Fruit fly (Drosophila melanogaster) whole organism, embryonic: ENCODE measurements around the gene GlnRS.

ENCODE experiments used
- ATbp ChIP-seq: fragments of 200-800 bp; sonication (Bioruptor generic); optimal IDR thresholded peaks from 2 replicates; lab custom pipeline; 2017; ENCODE audit warnings: missing biosample characterization, mild to moderate bottlenecking, missing genetic modification characterization, missing genetic modification reagents
- Adf1 ChIP-seq: fragments of 200-800 bp; sonication (Bioruptor generic); IDR thresholded peaks from 2 replicates; pipeline ENCODE4 v1.3.6; 2022; ENCODE audit warnings: missing biosample characterization, missing genetic modification characterization
- Atf-2 ChIP-seq: fragments of 200-800 bp; sonication (Bioruptor generic); optimal IDR thresholded peaks from 2 replicates; lab custom pipeline; 2016; ENCODE audit warnings: missing biosample characterization, missing genetic modification characterization
- BEAF-32 ChIP-seq: fragments of 200-800 bp; sonication (Bioruptor generic); optimal IDR thresholded peaks from 3 replicates; lab custom pipeline; 2017; ENCODE audit warnings: missing biosample characterization, missing genetic modification characterization, mild to moderate bottlenecking, moderate library complexity, missing genetic modification reagents
- BtbVII ChIP-seq: fragments of 200-800 bp; sonication (Bioruptor generic); optimal IDR thresholded peaks from 3 replicates; lab custom pipeline; 2017; ENCODE audit warnings: missing biosample characterization, mild to moderate bottlenecking, missing genetic modification characterization
- CG10543 ChIP-seq: fragments of 200-800 bp; sonication (Bioruptor generic); optimal IDR thresholded peaks from 3 replicates; lab custom pipeline; 2017; ENCODE audit warnings: missing biosample characterization, mild to moderate bottlenecking, missing genetic modification characterization, moderate library complexity
- CG11093 ChIP-seq: fragments of 200-800 bp; sonication (Bioruptor generic); IDR thresholded peaks from 3 replicates; pipeline ENCODE4 v1.3.6; 2022; ENCODE audit warnings: missing biosample characterization, missing genetic modification characterization
- CG11696 ChIP-seq: fragments of 200-800 bp; sonication (Bioruptor generic); IDR thresholded peaks from 2 replicates; pipeline ENCODE4 v1.3.6; 2022; ENCODE audit warnings: missing biosample characterization, missing genetic modification characterization
- CG1603 ChIP-seq: fragments of 200-800 bp; sonication (Bioruptor generic); optimal IDR thresholded peaks from 2 replicates; lab custom pipeline; 2019; ENCODE audit warnings: missing biosample characterization, mild to moderate bottlenecking, missing genetic modification characterization, moderate library complexity
- CG1647 ChIP-seq: fragments of 200-800 bp; sonication (Bioruptor generic); optimal IDR thresholded peaks from 3 replicates; lab custom pipeline; 2016; ENCODE audit warnings: missing biosample characterization, missing genetic modification characterization
- CG16813 ChIP-seq: fragments of 200-800 bp; sonication (Bioruptor generic); IDR thresholded peaks from 3 replicates; pipeline ENCODE4 v1.3.6; 2022; ENCODE audit warnings: missing biosample characterization, missing genetic modification characterization; ENCODE audit not compliant: partially characterized antibody
- CG2116 ChIP-seq: fragments of 200-800 bp; sonication (Bioruptor generic); optimal IDR thresholded peaks from 3 replicates; lab custom pipeline; 2018; ENCODE audit warnings: missing biosample characterization, mild to moderate bottlenecking, missing genetic modification characterization
- CG31441 ChIP-seq: fragments of 200-800 bp; sonication (Bioruptor generic); IDR thresholded peaks from 2 replicates; pipeline ENCODE4 v1.3.6; 2022; ENCODE audit warnings: missing biosample characterization, missing genetic modification characterization
- CG4360 ChIP-seq: fragments of 200-800 bp; sonication (Bioruptor generic); IDR thresholded peaks from 2 replicates; pipeline ENCODE4 v1.3.6; 2022; ENCODE audit warnings: missing biosample characterization, missing genetic modification characterization
- CG4617 ChIP-seq: fragments of 200-800 bp; sonication (Bioruptor generic); optimal IDR thresholded peaks from 3 replicates; lab custom pipeline; 2016; ENCODE audit warnings: missing biosample characterization, missing genetic modification characterization, borderline replicate concordance
- CG9609 ChIP-seq: fragments of 200-800 bp; sonication (Bioruptor generic); optimal IDR thresholded peaks from 3 replicates; lab custom pipeline; 2016; ENCODE audit warnings: missing biosample characterization, missing genetic modification characterization
- CHES-1-like ChIP-seq: fragments of 200-800 bp; sonication (Bioruptor generic); optimal IDR thresholded peaks from 2 replicates; lab custom pipeline; 2016; ENCODE audit warnings: missing biosample characterization, missing genetic modification characterization
- Chrac-16 ChIP-seq: fragments of 200-800 bp; sonication (Bioruptor generic); optimal IDR thresholded peaks from 3 replicates; lab custom pipeline; 2016; ENCODE audit warnings: missing biosample characterization, missing genetic modification characterization
- Dad ChIP-seq: fragments of 200-800 bp; sonication (Bioruptor generic); optimal IDR thresholded peaks from 3 replicates; lab custom pipeline; 2016; ENCODE audit warnings: missing biosample characterization, missing genetic modification characterization
- Dip3 ChIP-seq: fragments of 200-800 bp; sonication (Bioruptor generic); optimal IDR thresholded peaks from 3 replicates; lab custom pipeline; 2016; ENCODE audit warnings: missing biosample characterization, missing genetic modification characterization
- Eip74EF ChIP-seq, 2 experiments: fragments of 200-800 bp in 1 of 2; fragments of >200 bp in 1 of 2; sonication (Bioruptor generic) in 1 of 2; optimal IDR thresholded peaks; 2 replicates each; lab custom pipeline; 2017 to 2019; ENCODE audit warnings: missing biosample characterization in 2 of 2, missing genetic modification characterization in 2 of 2, mild to moderate bottlenecking in 1 of 2, moderate library complexity in 1 of 2
- HLHmδ ChIP-seq: fragments of 200-800 bp; sonication (Bioruptor generic); optimal IDR thresholded peaks from 2 replicates; lab custom pipeline; 2018; ENCODE audit warnings: missing biosample characterization, mild to moderate bottlenecking, missing genetic modification characterization, moderate library complexity
- Hand ChIP-seq: fragments of 200-800 bp; sonication (Bioruptor generic); optimal IDR thresholded peaks from 2 replicates; lab custom pipeline; 2017; ENCODE audit warnings: mild to moderate bottlenecking, missing biosample characterization, missing genetic modification reagents, missing genetic modification characterization
- Hey ChIP-seq: fragments of 200-800 bp; sonication (Bioruptor generic); optimal IDR thresholded peaks from 3 replicates; lab custom pipeline; 2018; ENCODE audit warnings: missing biosample characterization, mild to moderate bottlenecking, missing genetic modification characterization
- HmgD ChIP-seq: fragments of 200-800 bp; sonication (Bioruptor generic); optimal IDR thresholded peaks from 3 replicates; lab custom pipeline; 2016; ENCODE audit warnings: missing biosample characterization, missing genetic modification characterization
- Lpt ChIP-seq: fragments of >200 bp; optimal IDR thresholded peaks from 2 replicates; lab custom pipeline; 2018; ENCODE audit warnings: missing biosample characterization, missing genetic modification characterization
- MBD-R2 ChIP-seq: fragments of 200-800 bp; sonication (Bioruptor generic); IDR thresholded peaks from 2 replicates; pipeline ENCODE4 v1.3.6; 2022; ENCODE audit warnings: missing biosample characterization, missing genetic modification characterization
- Myb ChIP-seq: fragments of 200-800 bp; sonication (Bioruptor generic); optimal IDR thresholded peaks from 2 replicates; lab custom pipeline; 2016; ENCODE audit warnings: missing biosample characterization, missing genetic modification characterization
- NC2α ChIP-seq: fragments of 200-800 bp; sonication (Bioruptor generic); optimal IDR thresholded peaks from 2 replicates; lab custom pipeline; 2016; ENCODE audit warnings: missing biosample characterization, missing genetic modification characterization
- Ravus ChIP-seq: fragments of 200-800 bp; sonication (Bioruptor generic); IDR thresholded peaks from 2 replicates; pipeline ENCODE4 v1.3.6; 2022; ENCODE audit warnings: missing biosample characterization, missing genetic modification characterization
- Scr ChIP-seq: fragments of 200-800 bp; sonication (Bioruptor generic); IDR thresholded peaks from 2 replicates; pipeline ENCODE4 v1.3.6; 2022; ENCODE audit warnings: missing biosample characterization, missing genetic modification characterization; ENCODE audit not compliant: partially characterized antibody
- Sry-δ ChIP-seq: fragments of 200-800 bp; sonication (Bioruptor generic); optimal IDR thresholded peaks from 2 replicates; lab custom pipeline; 2016; ENCODE audit warnings: missing biosample characterization, missing genetic modification characterization
- Tbp ChIP-seq: fragments of >200 bp; optimal IDR thresholded peaks from 2 replicates; lab custom pipeline; 2018; ENCODE audit warnings: missing biosample characterization, missing genetic modification characterization
- ab ChIP-seq: fragments of 200-800 bp; sonication (Bioruptor generic); optimal IDR thresholded peaks from 2 replicates; lab custom pipeline; 2016; ENCODE audit warnings: missing biosample characterization, missing genetic modification characterization
- bbx ChIP-seq: fragments of 200-800 bp; sonication (Bioruptor generic); IDR thresholded peaks from 2 replicates; pipeline ENCODE4 v1.3.6; 2022; ENCODE audit warnings: missing biosample characterization, missing genetic modification characterization; ENCODE audit not compliant: partially characterized antibody
- cas ChIP-seq: fragments of 200-800 bp; sonication (Bioruptor generic); IDR thresholded peaks from 2 replicates; pipeline ENCODE4 v1.3.6; 2022; ENCODE audit warnings: missing biosample characterization, missing genetic modification characterization
- cato ChIP-seq: fragments of 200-800 bp; sonication (Bioruptor generic); optimal IDR thresholded peaks from 2 replicates; lab custom pipeline; 2016; ENCODE audit warnings: missing biosample characterization, missing genetic modification characterization, borderline replicate concordance
- crp ChIP-seq, 2 experiments: fragments of 200-800 bp; sonication (Bioruptor generic); optimal IDR thresholded peaks; 2 replicates in 1 of 2; 3 replicates in 1 of 2; lab custom pipeline; 2017; ENCODE audit warnings: missing biosample characterization in 2 of 2, missing genetic modification characterization in 2 of 2, mild to moderate bottlenecking in 1 of 2, moderate library complexity in 1 of 2
- danr ChIP-seq: fragments of 200-800 bp; sonication (Bioruptor generic); IDR thresholded peaks from 2 replicates; pipeline ENCODE4 v1.3.6; 2022; ENCODE audit warnings: missing biosample characterization, missing genetic modification characterization
- dpn ChIP-seq, 2 experiments: fragments of 200-800 bp; sonication (Bioruptor generic); optimal IDR thresholded peaks; 3 replicates each; lab custom pipeline; 2016; ENCODE audit warnings: missing biosample characterization in 2 of 2, missing genetic modification characterization in 2 of 2
- emc ChIP-seq: fragments of 200-800 bp; sonication (Bioruptor generic); optimal IDR thresholded peaks from 2 replicates; lab custom pipeline; 2016; ENCODE audit warnings: missing biosample characterization, missing genetic modification characterization
- fd3F ChIP-seq: fragments of 200-800 bp; sonication (Bioruptor generic); optimal IDR thresholded peaks from 2 replicates; lab custom pipeline; 2018; ENCODE audit warnings: missing biosample characterization, mild to moderate bottlenecking, missing genetic modification characterization, moderate library complexity
- ind ChIP-seq: fragments of 200-800 bp; sonication (Bioruptor generic); optimal IDR thresholded peaks from 3 replicates; lab custom pipeline; 2016; ENCODE audit warnings: missing biosample characterization, missing genetic modification characterization
- nau ChIP-seq: fragments of 200-800 bp; sonication (Bioruptor generic); optimal IDR thresholded peaks from 3 replicates; lab custom pipeline; 2017; ENCODE audit warnings: missing biosample characterization, mild to moderate bottlenecking, missing genetic modification characterization, missing genetic modification reagents
- nmo ChIP-seq: fragments of 200-800 bp; sonication (Bioruptor generic); optimal IDR thresholded peaks from 2 replicates; lab custom pipeline; 2018; ENCODE audit warnings: missing biosample characterization, mild to moderate bottlenecking, missing genetic modification characterization, moderate library complexity
- pita ChIP-seq: fragments of 200-800 bp; sonication (Bioruptor generic); optimal IDR thresholded peaks from 2 replicates; lab custom pipeline; 2017; ENCODE audit warnings: missing biosample characterization, mild to moderate bottlenecking, missing genetic modification characterization
- pum ChIP-seq: fragments of 200-800 bp; sonication (Bioruptor generic); optimal IDR thresholded peaks from 2 replicates; lab custom pipeline; 2016; ENCODE audit warnings: missing biosample characterization, missing genetic modification characterization
- sim ChIP-seq: fragments of 200-800 bp; sonication (Bioruptor generic); IDR thresholded peaks from 2 replicates; pipeline ENCODE4 v1.3.6; 2022; ENCODE audit warnings: missing biosample characterization, missing genetic modification characterization
- slbo ChIP-seq: fragments of 200-800 bp; sonication (Bioruptor generic); IDR thresholded peaks from 2 replicates; pipeline ENCODE4 v1.3.6; 2022; ENCODE audit warnings: missing biosample characterization, missing genetic modification characterization
- vfl ChIP-seq: fragments of 200-800 bp; sonication (Bioruptor generic); optimal IDR thresholded peaks from 2 replicates; lab custom pipeline; 2016; ENCODE audit warnings: missing biosample characterization, missing genetic modification characterization

Gene GlnRS

dm6 chr3R:25265589-25266201 is at the start of gene GlnRS, which contains the start of gene RIOK2:
TSS of gene GlnRS (minus strand) at chr3R:25265721.
TSS of gene RIOK2 (plus strand) at chr3R:25265844.
- TF ChIP-seq Dad (no peak), CG16813 (GFP tag; lab: Robert Waterston, UW) (peak; percentile 94), crp (GFP tag; optimal IDR thresholded peaks at IDR 0.05; lab: Kevin White, UChicago) (peak in 1 of 2 experiments; percentile 63), ATbp (GFP tag; lab: Kevin White, UChicago) (no peak), dpn (GFP tag; optimal IDR thresholded peaks at IDR 0.05; lab: Kevin White, UChicago) (peak in 1 of 2 experiments; percentile 18), CG10543 (GFP tag; lab: Kevin White, UChicago) (no peak), Scr (peak; percentile 94), slbo (GFP tag; lab: Robert Waterston, UW) (peak; percentile 43; the same call in 1 of the 2 replicates), CG2116 (GFP tag; lab: Kevin White, UChicago) (peak; percentile 85), nmo (peak; percentile 71), pum (GFP tag; lab: Kevin White, UChicago) (no peak), CG11093 (GFP tag; lab: Robert Waterston, UW) (no peak), CG1647 (GFP tag; lab: Kevin White, UChicago) (no peak), cato (GFP tag; lab: Kevin White, UChicago) (no peak), Myb (GFP tag; lab: Kevin White, UChicago) (peak; percentile 60), CG1603 (tag; lab: Kevin White, UChicago) (peak; percentile 94), Atf-2 (no peak), ind (no peak), sim (GFP tag; lab: Robert Waterston, UW) (no peak), bbx (GFP tag; lab: Robert Waterston, UW) (peak; percentile 96), Sry-δ (peak; percentile 84), CHES-1-like (peak; percentile 64), Eip74EF (GFP tag; optimal IDR thresholded peaks at IDR 0.05; lab: Kevin White, UChicago) (peak in 1 of 2 experiments; percentile 59), Dip3 (GFP tag; lab: Kevin White, UChicago) (no peak), Adf1 (GFP tag; lab: Robert Waterston, UW) (no peak), HLHmδ (GFP tag; lab: Kevin White, UChicago) (no peak), BtbVII (GFP tag; lab: Kevin White, UChicago) (no peak), cas (GFP tag; lab: Robert Waterston, UW) (0 out of 2 replicates have a peak, but pooled peaks have one; percentile 13), pita (GFP tag; lab: Kevin White, UChicago) (no peak), emc (no peak), Chrac-16 (GFP tag; lab: Kevin White, UChicago) (no peak), NC2α (no peak), danr (GFP tag; lab: Robert Waterston, UW) (no peak), Hey (tag; lab: Kevin White, UChicago) (no peak), CG4617 (GFP tag; lab: Kevin White, UChicago) (peak; percentile 94), vfl (GFP tag; lab: Kevin White, UChicago) (no peak), nau (GFP tag; lab: Kevin White, UChicago) (no peak), HmgD (GFP tag; lab: Kevin White, UChicago) (peak; percentile 50), BEAF-32 (GFP tag; lab: Kevin White, UChicago) (peak; percentile 97), Tbp (GFP tag; lab: Kevin White, UChicago) (peak; percentile 12), ab (no peak), CG4360 (GFP tag; lab: Robert Waterston, UW) (no peak), Hand (no peak), Lpt (GFP tag; lab: Kevin White, UChicago) (no peak), CG11696 (GFP tag; lab: Robert Waterston, UW) (no peak), CG9609 (GFP tag; lab: Kevin White, UChicago) (peak; percentile 16), MBD-R2 (peak; percentile 98), fd3F (GFP tag; lab: Kevin White, UChicago) (no peak), Ravus (no peak), CG31441 (GFP tag; lab: Robert Waterston, UW) (no peak)
